Worm (Caenorhabditis elegans) whole organism, late embryonic: ENCODE results near the gene T01D1.7.

Source experiments
- C08G9.2 ChIP-seq: sonication (generic microtip); optimal IDR thresholded peaks from 2 replicates; lab custom pipeline; 2016; ENCODE audit warnings: mild to moderate bottlenecking, missing genetic modification characterization, moderate library complexity, missing compliant biosample characterization
- F13H6.1 ChIP-seq: sonication (generic microtip); optimal IDR thresholded peaks from 2 replicates; lab custom pipeline; 2016; ENCODE audit warnings: missing genetic modification characterization, missing compliant biosample characterization
- ahr-1 ChIP-seq: sonication (generic microtip); optimal IDR thresholded peaks from 2 replicates; lab custom pipeline; 2016; ENCODE audit warnings: missing genetic modification characterization, missing compliant biosample characterization
- ceh-18 ChIP-seq: sonication (generic microtip); optimal IDR thresholded peaks from 2 replicates; lab custom pipeline; 2016; ENCODE audit warnings: missing genetic modification characterization, missing compliant biosample characterization
- ceh-19 ChIP-seq: fragments of 200-800 bp; sonication (Bioruptor generic); optimal IDR thresholded peaks from 2 replicates; lab custom pipeline; 2018; ENCODE audit warnings: mild to moderate bottlenecking, missing genetic modification characterization, missing compliant biosample characterization
- ceh-2 ChIP-seq: sonication (generic microtip); optimal IDR thresholded peaks from 2 replicates; lab custom pipeline; 2016; ENCODE audit warnings: missing genotype, missing genetic modification characterization, missing compliant biosample characterization
- ceh-24 ChIP-seq: sonication (generic microtip); optimal IDR thresholded peaks from 2 replicates; lab custom pipeline; 2016; ENCODE audit warnings: mild to moderate bottlenecking, missing genetic modification characterization, missing compliant biosample characterization
- ceh-31 ChIP-seq: sonication (generic microtip); optimal IDR thresholded peaks from 2 replicates; lab custom pipeline; 2016; ENCODE audit warnings: missing genetic modification characterization, missing compliant biosample characterization
- ceh-48 ChIP-seq: sonication (generic microtip); optimal IDR thresholded peaks from 2 replicates; lab custom pipeline; 2016; ENCODE audit warnings: missing genetic modification characterization, inconsistent platforms, missing compliant biosample characterization
- ceh-6 ChIP-seq: fragments of 200-800 bp; sonication (Bioruptor generic); optimal IDR thresholded peaks from 2 replicates; lab custom pipeline; 2018; ENCODE audit warnings: mild to moderate bottlenecking, missing genetic modification characterization, missing compliant biosample characterization
- che-1 ChIP-seq: sonication (generic microtip); optimal IDR thresholded peaks from 2 replicates; lab custom pipeline; 2016; ENCODE audit warnings: mild to moderate bottlenecking, missing genetic modification characterization, missing compliant biosample characterization
- dve-1 ChIP-seq: sonication (generic microtip); optimal IDR thresholded peaks from 2 replicates; lab custom pipeline; 2017; ENCODE audit warnings: antibody characterized with exemption, mild to moderate bottlenecking, missing genetic modification characterization, missing compliant biosample characterization
- elt-2 ChIP-seq: sonication (generic microtip); optimal IDR thresholded peaks from 2 replicates; lab custom pipeline; 2016; ENCODE audit warnings: missing genetic modification reagents, missing genetic modification characterization, missing compliant biosample characterization
- elt-4 ChIP-seq: sonication (generic microtip); optimal IDR thresholded peaks from 2 replicates; lab custom pipeline; 2016; ENCODE audit warnings: missing genetic modification characterization, missing compliant biosample characterization
- ets-4 ChIP-seq: sonication (generic microtip); optimal IDR thresholded peaks from 2 replicates; lab custom pipeline; 2016; ENCODE audit warnings: missing genetic modification characterization, missing compliant biosample characterization
- eyg-1 ChIP-seq: sonication (generic microtip); optimal IDR thresholded peaks from 2 replicates; lab custom pipeline; 2016; ENCODE audit warnings: missing genotype, missing genetic modification characterization, missing compliant biosample characterization
- fax-1 ChIP-seq: sonication (generic microtip); optimal IDR thresholded peaks from 2 replicates; lab custom pipeline; 2016; ENCODE audit warnings: missing genotype, missing genetic modification characterization, missing compliant biosample characterization
- fkh-10 ChIP-seq: fragments of 150-350 bp; optimal IDR thresholded peaks from 2 replicates; lab custom pipeline; 2014; ENCODE audit warnings: missing biosample characterization, missing genetic modification reagents, missing genetic modification characterization
- fkh-6 ChIP-seq: sonication (generic microtip); optimal IDR thresholded peaks from 2 replicates; lab custom pipeline; 2016; ENCODE audit warnings: missing genetic modification characterization, missing compliant biosample characterization
- hlh-13 ChIP-seq: fragments of 200-800 bp; sonication (Bioruptor generic); optimal IDR thresholded peaks from 2 replicates; lab custom pipeline; 2018; ENCODE audit warnings: mild to moderate bottlenecking, missing genetic modification characterization, missing compliant biosample characterization
- hlh-15 ChIP-seq: sonication (generic microtip); optimal IDR thresholded peaks from 2 replicates; lab custom pipeline; 2016; ENCODE audit warnings: missing genetic modification characterization, missing compliant biosample characterization
- hlh-6 ChIP-seq: sonication (generic microtip); optimal IDR thresholded peaks from 2 replicates; lab custom pipeline; 2016; ENCODE audit warnings: missing genotype, missing genetic modification characterization, missing compliant biosample characterization
- hlh-8 ChIP-seq: sonication (generic microtip); optimal IDR thresholded peaks from 2 replicates; lab custom pipeline; 2016; ENCODE audit warnings: missing genotype, missing genetic modification characterization, missing compliant biosample characterization
- lim-6 ChIP-seq: sonication (generic microtip); optimal IDR thresholded peaks from 2 replicates; lab custom pipeline; 2016; ENCODE audit warnings: missing genetic modification characterization, missing compliant biosample characterization
- nfya-1 ChIP-seq: sonication (generic microtip); optimal IDR thresholded peaks from 2 replicates; lab custom pipeline; 2017; ENCODE audit warnings: missing genetic modification characterization, mild to moderate bottlenecking, missing compliant biosample characterization, antibody characterized with exemption, moderate library complexity
- nhr-232 ChIP-seq: sonication (generic microtip); optimal IDR thresholded peaks from 2 replicates; lab custom pipeline; 2016; ENCODE audit warnings: missing genetic modification characterization, missing compliant biosample characterization
- pat-9 ChIP-seq: fragments of 200-800 bp; sonication (Bioruptor generic); optimal IDR thresholded peaks from 2 replicates; lab custom pipeline; 2018; ENCODE audit warnings: mild to moderate bottlenecking, missing genetic modification characterization, moderate library complexity, missing compliant biosample characterization
- pax-1 ChIP-seq: fragments of 150-350 bp; optimal IDR thresholded peaks from 2 replicates; lab custom pipeline; 2014; ENCODE audit warnings: missing biosample characterization, missing genetic modification characterization
- pha-2 ChIP-seq: sonication (generic microtip); optimal IDR thresholded peaks from 2 replicates; lab custom pipeline; 2017; ENCODE audit warnings: mild to moderate bottlenecking, missing genetic modification characterization, missing compliant biosample characterization
- pha-4 ChIP-seq: fragments of 150-350 bp; optimal IDR thresholded peaks from 2 replicates; lab custom pipeline; 2018; ENCODE audit warnings: missing biosample characterization, missing genetic modification reagents, missing genetic modification characterization
- pqm-1 ChIP-seq: sonication (generic microtip); optimal IDR thresholded peaks from 2 replicates; lab custom pipeline; 2016; ENCODE audit warnings: missing genetic modification characterization, missing compliant biosample characterization
- ref-2 ChIP-seq: sonication (generic microtip); optimal IDR thresholded peaks from 2 replicates; lab custom pipeline; 2016; ENCODE audit warnings: missing genetic modification characterization, missing compliant biosample characterization
- rnt-1 ChIP-seq: sonication (generic microtip); optimal IDR thresholded peaks from 2 replicates; lab custom pipeline; 2016; ENCODE audit warnings: missing genetic modification characterization, missing compliant biosample characterization
- sdc-2 ChIP-seq: sonication (generic microtip); optimal IDR thresholded peaks from 2 replicates; lab custom pipeline; 2016; ENCODE audit warnings: missing genotype, missing genetic modification characterization, missing compliant biosample characterization
- sox-2 ChIP-seq: fragments of 200-800 bp; sonication (Bioruptor generic); IDR thresholded peaks from 2 replicates; pipeline ENCODE4 v1.3.6; 2022; ENCODE audit warnings: missing genetic modification reagents, missing genetic modification characterization, missing compliant biosample characterization
- tbx-2 ChIP-seq: sonication (generic microtip); optimal IDR thresholded peaks from 2 replicates; lab custom pipeline; 2016; ENCODE audit warnings: missing genetic modification characterization, missing compliant biosample characterization
- tbx-7 ChIP-seq: sonication (generic microtip); optimal IDR thresholded peaks from 2 replicates; lab custom pipeline; 2016; ENCODE audit warnings: missing genotype, missing genetic modification characterization, missing compliant biosample characterization
- ttx-3 ChIP-seq: sonication (generic microtip); optimal IDR thresholded peaks from 2 replicates; lab custom pipeline; 2016; ENCODE audit warnings: missing genetic modification reagents, missing genetic modification characterization, missing compliant biosample characterization
- unc-55 ChIP-seq: sonication (generic microtip); optimal IDR thresholded peaks from 2 replicates; lab custom pipeline; 2017; ENCODE audit warnings: missing biosample characterization, missing genetic modification reagents, missing genetic modification characterization
- zip-5 ChIP-seq: sonication (generic microtip); optimal IDR thresholded peaks from 2 replicates; lab custom pipeline; 2016; ENCODE audit warnings: missing genetic modification characterization, missing compliant biosample characterization

T01D1.7 gene

ce11 chrII:160561-161123, 12.9 kb downstream of the T01D1.7 start:
- no peak for TF ChIP-seq fkh-10 (GFP tag; lab: Kevin White, UChicago)
- TF ChIP-seq hlh-8 (tag; lab: Kevin White, UChicago): peak; percentile 96
- no peak for TF ChIP-seq lim-6
- TF ChIP-seq ref-2: no peak
- TF ChIP-seq sdc-2 (tag; lab: Kevin White, UChicago): no peak
- TF ChIP-seq, all 69 proteins: peak for 1

- no peak for TF ChIP-seq fkh-10 (GFP tag; lab: Kevin White, UChicago)
- no peak for TF ChIP-seq hlh-8 (tag; lab: Kevin White, UChicago)
- TF ChIP-seq sox-2: no peak
- TF ChIP-seq ceh-19 (GFP tag; lab: Kevin White, UChicago): no peak
- TF ChIP-seq ahr-1 (tag; lab: Kevin White, UChicago): no peak
- TF ChIP-seq ceh-18 (tag; lab: Kevin White, UChicago): peak; percentile 22
- no peak for TF ChIP-seq pha-4 (tag; lab: Kevin White, UChicago)
- TF ChIP-seq elt-2 (tag; lab: Kevin White, UChicago): peak; percentile 5
- no peak for TF ChIP-seq che-1 (tag; lab: Kevin White, UChicago)
- TF ChIP-seq unc-55 (GFP tag; lab: Kevin White, UChicago): peak; percentile 64
- TF ChIP-seq ets-4 (tag; lab: Kevin White, UChicago): no peak
- TF ChIP-seq fax-1: no peak
- TF ChIP-seq fkh-6 (tag; lab: Kevin White, UChicago): no peak
- TF ChIP-seq C08G9.2 (tag; lab: Kevin White, UChicago): no peak
- no peak for TF ChIP-seq ttx-3 (tag; lab: Kevin White, UChicago)
- peak; percentile 28 for TF ChIP-seq dve-1 (tag; lab: Kevin White, UChicago)
- TF ChIP-seq rnt-1 (tag; lab: Kevin White, UChicago): no peak
- peak; percentile 62 for TF ChIP-seq nfya-1
- no peak for TF ChIP-seq zip-5 (tag; lab: Kevin White, UChicago)
- TF ChIP-seq pax-1: no peak
- TF ChIP-seq elt-4: no peak
- no peak for TF ChIP-seq hlh-13 (GFP tag; lab: Kevin White, UChicago)
- no peak for TF ChIP-seq tbx-2 (tag; lab: Kevin White, UChicago)
- no peak for TF ChIP-seq pat-9 (tag; lab: Kevin White, UChicago)
- no peak for TF ChIP-seq ceh-24
- no peak for TF ChIP-seq pha-2 (tag; lab: Kevin White, UChicago)
- TF ChIP-seq hlh-15 (tag; lab: Kevin White, UChicago): no peak
- no peak for TF ChIP-seq eyg-1 (tag; lab: Kevin White, UChicago)
- TF ChIP-seq pqm-1 (tag; lab: Kevin White, UChicago): no peak
- no peak for TF ChIP-seq hlh-6
- TF ChIP-seq tbx-7 (tag; lab: Kevin White, UChicago): no peak
- TF ChIP-seq F13H6.1 (tag; lab: Kevin White, UChicago): no peak
- no peak for TF ChIP-seq ceh-2 (tag; lab: Kevin White, UChicago)
- TF ChIP-seq lim-6: no peak
- TF ChIP-seq ceh-31 (tag; lab: Kevin White, UChicago): no peak
- no peak for TF ChIP-seq ceh-48 (tag; lab: Kevin White, UChicago)
- no peak for TF ChIP-seq ceh-6
- no peak for TF ChIP-seq nhr-232
These were observed 14.2 kb downstream of the T01D1.7 start for ce11 chrII:159294-159922.
